Fruit fly (Drosophila melanogaster) whole organism, embryonic: ENCODE results near the gene CG5262.
A peak's percentile ranks its signal among the peaks of the same experiment; 100 is the strongest.

ENCODE experiments used
- Atf3 ChIP-seq: fragments of 200-800 bp; sonication (Bioruptor generic); optimal IDR thresholded peaks from 3 replicates; lab custom pipeline; 2016; ENCODE audit warnings: missing biosample characterization, missing genetic modification characterization
- CG11696 ChIP-seq: fragments of 200-800 bp; sonication (Bioruptor generic); IDR thresholded peaks from 2 replicates; pipeline ENCODE4 v1.3.6; 2022; ENCODE audit warnings: missing biosample characterization, missing genetic modification characterization
- CG12659 ChIP-seq: fragments of 200-800 bp; sonication (Bioruptor generic); optimal IDR thresholded peaks from 3 replicates; lab custom pipeline; 2017; ENCODE audit warnings: mild to moderate bottlenecking, missing biosample characterization, missing genetic modification reagents, missing genetic modification characterization
- CG12769 ChIP-seq: fragments of 200-800 bp; sonication (Bioruptor generic); optimal IDR thresholded peaks from 2 replicates; lab custom pipeline; 2019; ENCODE audit warnings: missing biosample characterization, mild to moderate bottlenecking, missing genetic modification characterization, moderate library complexity
- CG12942 ChIP-seq: fragments of 200-800 bp; sonication (Bioruptor generic); optimal IDR thresholded peaks from 3 replicates; lab custom pipeline; 2016; ENCODE audit warnings: missing biosample characterization, missing genetic modification characterization
- CG13296 ChIP-seq: fragments of 200-800 bp; sonication (Bioruptor generic); optimal IDR thresholded peaks from 3 replicates; lab custom pipeline; 2018; ENCODE audit warnings: missing biosample characterization, mild to moderate bottlenecking, missing genetic modification characterization
- CG14014 ChIP-seq: fragments of 200-800 bp; sonication (Bioruptor generic); IDR thresholded peaks from 2 replicates; pipeline ENCODE4 v1.3.6; 2022; ENCODE audit warnings: missing biosample characterization, missing genetic modification characterization
- CG1529 ChIP-seq: fragments of 200-800 bp; sonication (Bioruptor generic); optimal IDR thresholded peaks from 3 replicates; lab custom pipeline; 2018; ENCODE audit warnings: missing biosample characterization, missing genetic modification characterization
- CG1602 ChIP-seq: fragments of 200-800 bp; sonication (Bioruptor generic); optimal IDR thresholded peaks from 3 replicates; lab custom pipeline; 2016; ENCODE audit warnings: missing biosample characterization, missing genetic modification characterization
- CG17186 ChIP-seq: fragments of 200-800 bp; sonication (Bioruptor generic); optimal IDR thresholded peaks from 3 replicates; lab custom pipeline; 2017; ENCODE audit warnings: missing biosample characterization, missing genetic modification reagents, missing genetic modification characterization
- CG18599 ChIP-seq: fragments of 200-800 bp; sonication (Bioruptor generic); optimal IDR thresholded peaks from 3 replicates; lab custom pipeline; 2017; ENCODE audit warnings: missing biosample characterization, missing genetic modification characterization, mild to moderate bottlenecking, moderate library complexity, missing genetic modification reagents
- CG2875 ChIP-seq: fragments of 200-800 bp; sonication (Bioruptor generic); optimal IDR thresholded peaks from 2 replicates; lab custom pipeline; 2017; ENCODE audit warnings: missing biosample characterization, mild to moderate bottlenecking, missing genetic modification characterization, missing genetic modification reagents
- CG3163 ChIP-seq: fragments of 200-800 bp; sonication (Bioruptor generic); optimal IDR thresholded peaks from 3 replicates; lab custom pipeline; 2016; ENCODE audit warnings: missing biosample characterization, missing genetic modification characterization
- CG4360 ChIP-seq: fragments of 200-800 bp; sonication (Bioruptor generic); IDR thresholded peaks from 2 replicates; pipeline ENCODE4 v1.3.6; 2022; ENCODE audit warnings: missing biosample characterization, missing genetic modification characterization
- CG4854 ChIP-seq: fragments of 200-800 bp; sonication (Bioruptor generic); optimal IDR thresholded peaks from 2 replicates; lab custom pipeline; 2016; ENCODE audit warnings: missing biosample characterization, missing genetic modification characterization, inconsistent platforms
- CG8290 ChIP-seq, 3 experiments: fragments of 200-800 bp; sonication (Bioruptor generic); optimal IDR thresholded peaks; 2 replicates each; lab custom pipeline; 2016 to 2019; ENCODE audit warnings: missing biosample characterization in 3 of 3, missing genetic modification characterization in 3 of 3, mild to moderate bottlenecking in 2 of 3, moderate library complexity in 1 of 3
- CG8359 ChIP-seq: fragments of 200-800 bp; sonication (Bioruptor generic); optimal IDR thresholded peaks from 2 replicates; lab custom pipeline; 2017; ENCODE audit warnings: missing biosample characterization, mild to moderate bottlenecking, missing genetic modification characterization, borderline replicate concordance
- D19B ChIP-seq: fragments of 200-800 bp; sonication (Bioruptor generic); optimal IDR thresholded peaks from 2 replicates; lab custom pipeline; 2017; ENCODE audit warnings: missing biosample characterization, mild to moderate bottlenecking, missing genetic modification characterization
- Gsc ChIP-seq: fragments of 200-800 bp; sonication (Bioruptor generic); IDR thresholded peaks from 2 replicates; pipeline ENCODE4 v1.3.6; 2022; ENCODE audit warnings: missing biosample characterization, missing genetic modification characterization
- Hr78 ChIP-seq, 2 experiments: fragments of 200-800 bp in 1 of 2; fragments of >200 bp in 1 of 2; sonication (Bioruptor generic) in 1 of 2; optimal IDR thresholded peaks; 2 replicates each; lab custom pipeline; 2017 to 2019; ENCODE audit warnings: missing biosample characterization in 2 of 2, missing genetic modification characterization in 2 of 2, mild to moderate bottlenecking in 1 of 2, moderate library complexity in 1 of 2
- Kr ChIP-seq: fragments of 200-800 bp; sonication (Bioruptor generic); optimal IDR thresholded peaks from 2 replicates; lab custom pipeline; 2017; ENCODE audit warnings: missing biosample characterization, mild to moderate bottlenecking, missing genetic modification characterization
- Lpt ChIP-seq: fragments of >200 bp; optimal IDR thresholded peaks from 2 replicates; lab custom pipeline; 2018; ENCODE audit warnings: missing biosample characterization, missing genetic modification characterization
- Meics ChIP-seq: fragments of 200-800 bp; sonication (Bioruptor generic); optimal IDR thresholded peaks from 2 replicates; lab custom pipeline; 2017; ENCODE audit warnings: missing biosample characterization, mild to moderate bottlenecking, missing genetic modification characterization
- Optix ChIP-seq: fragments of 200-800 bp; sonication (Bioruptor generic); IDR thresholded peaks from 3 replicates; pipeline ENCODE4 v1.3.6; 2022; ENCODE audit warnings: missing biosample characterization, missing genetic modification characterization
- Rfx ChIP-seq: fragments of 200-800 bp; sonication (Bioruptor generic); IDR thresholded peaks from 2 replicates; pipeline ENCODE4 v1.3.6; 2022; ENCODE audit warnings: missing biosample characterization, missing genetic modification characterization
- Sox100B ChIP-seq: fragments of 200-800 bp; sonication (Bioruptor generic); optimal IDR thresholded peaks from 3 replicates; lab custom pipeline; 2018; ENCODE audit warnings: missing biosample characterization, mild to moderate bottlenecking, missing genetic modification characterization
- Spps ChIP-seq: fragments of 200-800 bp; sonication (Bioruptor generic); optimal IDR thresholded peaks from 2 replicates; lab custom pipeline; 2018; ENCODE audit warnings: missing biosample characterization, mild to moderate bottlenecking, missing genetic modification characterization
- abd-A ChIP-seq: fragments of 200-800 bp; sonication (Bioruptor generic); optimal IDR thresholded peaks from 3 replicates; lab custom pipeline; 2019; ENCODE audit warnings: missing biosample characterization, mild to moderate bottlenecking, missing genetic modification characterization, moderate library complexity
- ase ChIP-seq: fragments of 200-800 bp; sonication (Bioruptor generic); IDR thresholded peaks from 3 replicates; pipeline ENCODE4 v1.3.6; 2022; ENCODE audit warnings: missing biosample characterization, missing genetic modification characterization
- bowl ChIP-seq: fragments of 200-800 bp; sonication (Bioruptor generic); IDR thresholded peaks from 2 replicates; pipeline ENCODE4 v1.3.6; 2022; ENCODE audit warnings: missing biosample characterization, missing genetic modification characterization
- disco-r ChIP-seq: fragments of 200-800 bp; sonication (Bioruptor generic); optimal IDR thresholded peaks from 2 replicates; lab custom pipeline; 2016; ENCODE audit warnings: missing biosample characterization, missing genetic modification characterization
- dpn ChIP-seq, 2 experiments: fragments of 200-800 bp; sonication (Bioruptor generic); optimal IDR thresholded peaks; 3 replicates each; lab custom pipeline; 2016; ENCODE audit warnings: missing biosample characterization in 2 of 2, missing genetic modification characterization in 2 of 2
- dysf ChIP-seq: fragments of 200-800 bp; sonication (Bioruptor generic); IDR thresholded peaks from 3 replicates; pipeline ENCODE4 v1.3.6; 2022; ENCODE audit warnings: missing biosample characterization, missing genetic modification characterization
- emc ChIP-seq: fragments of 200-800 bp; sonication (Bioruptor generic); optimal IDR thresholded peaks from 2 replicates; lab custom pipeline; 2016; ENCODE audit warnings: missing biosample characterization, missing genetic modification characterization
- eve ChIP-seq, 2 experiments: fragments of >200 bp; optimal IDR thresholded peaks; 2 replicates each; lab custom pipeline; 2017; ENCODE audit warnings: missing biosample characterization in 2 of 2, missing genetic modification characterization in 2 of 2
- ewg ChIP-seq: fragments of 200-800 bp; sonication (Bioruptor generic); optimal IDR thresholded peaks from 3 replicates; lab custom pipeline; 2017; ENCODE audit warnings: mild to moderate bottlenecking, missing biosample characterization, missing genetic modification reagents, missing genetic modification characterization
- inv ChIP-seq: fragments of 200-800 bp; sonication (Bioruptor generic); IDR thresholded peaks from 2 replicates; pipeline ENCODE4 v1.3.6; 2022; ENCODE audit warnings: missing biosample characterization, missing genetic modification characterization; ENCODE audit not compliant: partially characterized antibody
- kah ChIP-seq: fragments of 200-800 bp; sonication (Bioruptor generic); optimal IDR thresholded peaks from 2 replicates; lab custom pipeline; 2018; ENCODE audit warnings: missing biosample characterization, mild to moderate bottlenecking, missing genetic modification characterization
- lilli ChIP-seq: fragments of 200-800 bp; sonication (Bioruptor generic); optimal IDR thresholded peaks from 3 replicates; lab custom pipeline; 2016; ENCODE audit warnings: missing biosample characterization, missing genetic modification characterization
- nerfin-1 ChIP-seq: fragments of 200-800 bp; sonication (Bioruptor generic); optimal IDR thresholded peaks from 3 replicates; lab custom pipeline; 2019; ENCODE audit warnings: missing biosample characterization, mild to moderate bottlenecking, missing genetic modification characterization, moderate library complexity
- onecut ChIP-seq: fragments of 200-800 bp; sonication (Bioruptor generic); IDR thresholded peaks from 2 replicates; pipeline ENCODE4 v1.3.6; 2022; ENCODE audit warnings: missing biosample characterization, missing genetic modification characterization
- pan ChIP-seq, 4 experiments: fragments of >200 bp in 3 of 4; fragments of 200-800 bp in 1 of 4; sonication (Bioruptor generic) in 1 of 4; optimal IDR thresholded peaks in 3 of 4; IDR thresholded peaks in 1 of 4; 2 replicates each; pipeline versions ENCODE4 v1.3.6 to Lab custom; 2017 to 2022; ENCODE audit warnings: missing biosample characterization in 2 of 4, missing genetic modification characterization in 2 of 4, mixed read lengths in 1 of 4
- ranshi ChIP-seq: fragments of 200-800 bp; sonication (Bioruptor generic); IDR thresholded peaks from 2 replicates; pipeline ENCODE4 v1.3.6; 2022; ENCODE audit warnings: missing biosample characterization, missing genetic modification characterization
- repo ChIP-seq: fragments of 200-800 bp; sonication (Bioruptor generic); optimal IDR thresholded peaks from 2 replicates; lab custom pipeline; 2016; ENCODE audit warnings: missing biosample characterization, missing genetic modification characterization
- sna ChIP-seq: fragments of 200-800 bp; sonication (Bioruptor generic); IDR thresholded peaks from 2 replicates; pipeline ENCODE4 v1.3.6; 2022; ENCODE audit warnings: missing biosample characterization, missing genetic modification characterization; ENCODE audit not compliant: partially characterized antibody
- so ChIP-seq: fragments of 200-800 bp; sonication (Bioruptor generic); IDR thresholded peaks from 3 replicates; pipeline ENCODE4 v1.3.6; 2022; ENCODE audit warnings: missing biosample characterization, missing genetic modification characterization
- stwl ChIP-seq: fragments of 200-800 bp; sonication (Bioruptor generic); optimal IDR thresholded peaks from 3 replicates; lab custom pipeline; 2018; ENCODE audit warnings: missing biosample characterization, mild to moderate bottlenecking, missing genetic modification characterization, moderate library complexity
- sug ChIP-seq: fragments of 200-800 bp; optimal IDR thresholded peaks from 2 replicates; lab custom pipeline; 2019; ENCODE audit warnings: missing biosample characterization, mild to moderate bottlenecking, missing genetic modification characterization, moderate library complexity
- tna ChIP-seq: fragments of 200-800 bp; sonication (Bioruptor generic); IDR thresholded peaks from 2 replicates; pipeline ENCODE4 v1.3.6; 2022; ENCODE audit warnings: missing biosample characterization, missing genetic modification characterization; ENCODE audit not compliant: partially characterized antibody
- zf30C ChIP-seq: fragments of 200-800 bp; sonication (Bioruptor generic); optimal IDR thresholded peaks from 3 replicates; lab custom pipeline; 2018; ENCODE audit warnings: missing biosample characterization, mild to moderate bottlenecking, missing genetic modification characterization

CG5262 gene

dm6 chr3L:20388983-20389382, 41.3 kb downstream of the CG5262 start (continued):
- peak; percentile 48 for TF ChIP-seq ranshi (GFP tag; lab: Robert Waterston, UW)
- no peak for TF ChIP-seq Kr (GFP tag; lab: Kevin White, UChicago)
- TF ChIP-seq onecut (GFP tag; lab: Robert Waterston, UW) = no peak
- no peak for TF ChIP-seq kah
- TF ChIP-seq Meics (GFP tag; lab: Kevin White, UChicago) = peak; percentile 46
- no peak for TF ChIP-seq Sox100B
- TF ChIP-seq CG12769 (tag; lab: Kevin White, UChicago) = peak; percentile 87
- no peak for TF ChIP-seq Lpt (GFP tag; lab: Kevin White, UChicago)
- TF ChIP-seq CG3163 (GFP tag; lab: Kevin White, UChicago) = no peak
- TF ChIP-seq Gsc (GFP tag; lab: Robert Waterston, UW) = no peak
- TF ChIP-seq ewg = no peak
- TF ChIP-seq zf30C = peak; percentile 69
- TF ChIP-seq dpn (GFP tag; optimal IDR thresholded peaks at IDR 0.05; lab: Kevin White, UChicago) = peak; percentile 20 to 60
- no peak for TF ChIP-seq CG8359
- no peak for TF ChIP-seq abd-A (tag; lab: Kevin White, UChicago)
- no peak for TF ChIP-seq CG17186 (GFP tag; lab: Kevin White, UChicago)
- no peak for TF ChIP-seq CG2875 (GFP tag; lab: Kevin White, UChicago)
- TF ChIP-seq D19B (GFP tag; lab: Kevin White, UChicago) = no peak
- no peak for TF ChIP-seq CG4854
- TF ChIP-seq sug = peak; percentile 79
- TF ChIP-seq ase (GFP tag; lab: Robert Waterston, UW) = no peak
- TF ChIP-seq CG12942 = no peak
- peak in 1 of 2 experiments; percentile 77 for TF ChIP-seq Hr78 (GFP tag; optimal IDR thresholded peaks at IDR 0.05; lab: Kevin White, UChicago)
- TF ChIP-seq Rfx (GFP tag; lab: Robert Waterston, UW) = peak; percentile 68
- no peak for TF ChIP-seq repo (GFP tag; lab: Kevin White, UChicago)
- TF ChIP-seq pan (optimal IDR thresholded peaks at IDR 0.05; lab: Kevin White, UChicago) = no peak
- TF ChIP-seq pan (GFP tag; optimal IDR thresholded peaks at IDR 0.05 in 1 of 2, IDR thresholded peaks at IDR 0.05 in 1 of 2) = peak in 1 of 2 experiments; percentile 56
- TF ChIP-seq nerfin-1 = no peak
- TF ChIP-seq CG1602 = no peak
- TF ChIP-seq inv (GFP tag; lab: Robert Waterston, UW) = no peak
- TF ChIP-seq sna = no peak
- peak; percentile 68 for TF ChIP-seq lilli (GFP tag; lab: Kevin White, UChicago)
- TF ChIP-seq CG11696 (GFP tag; lab: Robert Waterston, UW) = no peak
- TF ChIP-seq stwl (tag; lab: Kevin White, UChicago) = no peak
- peak; percentile 66; the same call in 2 of the 3 replicates for TF ChIP-seq so (GFP tag; lab: Robert Waterston, UW)
- no peak for TF ChIP-seq CG8290 (GFP tag; optimal IDR thresholded peaks at IDR 0.05; lab: Kevin White, UChicago)
- TF ChIP-seq CG8290 (tag; optimal IDR thresholded peaks at IDR 0.05; lab: Kevin White, UChicago) = peak in 1 of 2 experiments; percentile 85
- peak; percentile 22 for TF ChIP-seq CG12659 (GFP tag; lab: Kevin White, UChicago)
- TF ChIP-seq Spps (tag; lab: Kevin White, UChicago) = no peak
- TF ChIP-seq disco-r = no peak
- peak; percentile 42 for TF ChIP-seq CG13296 (GFP tag; lab: Kevin White, UChicago)
- TF ChIP-seq bowl (GFP tag; lab: Robert Waterston, UW) = no peak
- TF ChIP-seq CG4360 = no peak
- TF ChIP-seq CG18599 = peak; percentile 61
- TF ChIP-seq CG1529 (GFP tag; lab: Kevin White, UChicago) = no peak
- no peak; the same call in 1 of the 2 replicates for TF ChIP-seq CG14014 (GFP tag; lab: Robert Waterston, UW)
- TF ChIP-seq Atf3 (GFP tag; lab: Kevin White, UChicago) = no peak
- no peak for TF ChIP-seq eve (GFP tag; optimal IDR thresholded peaks at IDR 0.05; lab: Kevin White, UChicago)
- TF ChIP-seq emc (GFP tag; lab: Kevin White, UChicago) = no peak
- no peak for TF ChIP-seq Optix (GFP tag; lab: Robert Waterston, UW)
- TF ChIP-seq tna (GFP tag; lab: Robert Waterston, UW) = no peak
- peak; percentile 73 for TF ChIP-seq dysf (GFP tag; lab: Robert Waterston, UW)
